Worm (Caenorhabditis elegans) whole organism, young adult: ENCODE results near the gene Y76B12C.3.

Source experiments
- B0019.2 ChIP-seq: fragments of 200-800 bp; sonication (Bioruptor generic); conservative IDR thresholded peaks from 2 replicates; pipeline ENCODE4 v1.3.6; 2022; ENCODE audit warnings: missing genetic modification reagents, missing genetic modification characterization, missing compliant biosample characterization
- B0261.1 ChIP-seq: sonication (generic microtip); optimal IDR thresholded peaks from 2 replicates; lab custom pipeline; 2016; ENCODE audit warnings: mild to moderate bottlenecking, missing genetic modification characterization, moderate library complexity, missing compliant biosample characterization
- B0336.3 ChIP-seq: fragments of 200-800 bp; sonication (Bioruptor generic); IDR thresholded peaks from 2 replicates; pipeline ENCODE4 v1.3.6; 2022; ENCODE audit warnings: missing genetic modification characterization, missing compliant biosample characterization
- C17E4.6 ChIP-seq: fragments of 200-800 bp; sonication (Bioruptor generic); IDR thresholded peaks from 2 replicates; pipeline ENCODE4 v1.3.6; 2022; ENCODE audit warnings: missing genetic modification reagents, missing genetic modification characterization, missing compliant biosample characterization
- F23B12.7 ChIP-seq: sonication (generic microtip); optimal IDR thresholded peaks from 2 replicates; lab custom pipeline; 2017; ENCODE audit warnings: missing genetic modification characterization, mild to moderate bottlenecking, missing compliant biosample characterization, antibody characterized with exemption, moderate library complexity; ENCODE audit not compliant: insufficient read depth
- K11D2.4 ChIP-seq: fragments of 200-800 bp; sonication (Bioruptor generic); IDR thresholded peaks from 2 replicates; pipeline ENCODE4 v1.3.6; 2022; ENCODE audit warnings: missing genetic modification reagents, missing genetic modification characterization, missing compliant biosample characterization
- T26A5.8 ChIP-seq: sonication (generic microtip); optimal IDR thresholded peaks from 2 replicates; lab custom pipeline; 2016; ENCODE audit warnings: missing genetic modification characterization, missing compliant biosample characterization
- Y56A3A.18 ChIP-seq: fragments of 200-800 bp; sonication (Bioruptor generic); IDR thresholded peaks from 2 replicates; pipeline ENCODE4 v1.3.6; 2022; ENCODE audit warnings: missing genetic modification reagents, missing genetic modification characterization, missing compliant biosample characterization
- akir-1 ChIP-seq: fragments of 200-800 bp; sonication (Bioruptor generic); optimal IDR thresholded peaks from 2 replicates; lab custom pipeline; 2018; ENCODE audit warnings: mild to moderate bottlenecking, missing genetic modification characterization, moderate library complexity, missing compliant biosample characterization
- ama-1 ChIP-seq, 3 experiments: fragments of 150-350 bp in 1 of 3; sonication (generic microtip) in 2 of 3; optimal IDR thresholded peaks; 2 replicates each; lab custom pipeline; 2014 to 2018; ENCODE audit warnings: missing biosample characterization in 2 of 3, missing genetic modification characterization in 2 of 3, missing genetic modification reagents in 2 of 3
- athp-1 ChIP-seq: sonication (generic microtip); optimal IDR thresholded peaks from 2 replicates; lab custom pipeline; 2017; ENCODE audit warnings: mild to moderate bottlenecking, missing genetic modification characterization, missing compliant biosample characterization
- attf-3 ChIP-seq: fragments of 200-800 bp; sonication (Bioruptor generic); conservative IDR thresholded peaks from 2 replicates; pipeline ENCODE4 v1.3.6; 2022; ENCODE audit warnings: missing genetic modification reagents, missing genetic modification characterization, missing compliant biosample characterization
- bed-1 ChIP-seq: fragments of 200-800 bp; sonication (Bioruptor generic); IDR thresholded peaks from 2 replicates; pipeline ENCODE4 v1.3.6; 2022; ENCODE audit warnings: missing genetic modification reagents, missing genetic modification characterization, missing compliant biosample characterization
- bed-2 ChIP-seq: fragments of 200-800 bp; sonication (Bioruptor generic); IDR thresholded peaks from 2 replicates; pipeline ENCODE4 v1.3.6; 2022; ENCODE audit warnings: missing genetic modification reagents, missing genetic modification characterization, missing compliant biosample characterization
- ccch-3 ChIP-seq: fragments of 200-800 bp; sonication (Bioruptor generic); optimal IDR thresholded peaks from 2 replicates; lab custom pipeline; 2018; ENCODE audit warnings: mild to moderate bottlenecking, missing genetic modification characterization, missing compliant biosample characterization
- cebp-1 ChIP-seq, 2 experiments: fragments of 200-800 bp in 1 of 2; sonication (Bioruptor generic) in 1 of 2; sonication (generic microtip) in 1 of 2; IDR thresholded peaks in 1 of 2; optimal IDR thresholded peaks in 1 of 2; 2 replicates each; pipeline versions ENCODE4 v1.3.6 to Lab custom; 2017 to 2022; ENCODE audit warnings: missing compliant biosample characterization in 2 of 2, missing genetic modification characterization in 2 of 2, mild to moderate bottlenecking in 1 of 2, missing genetic modification reagents in 1 of 2, moderate library complexity in 1 of 2
- cebp-2 ChIP-seq: fragments of 200-800 bp; sonication (Bioruptor generic); IDR thresholded peaks from 2 replicates; pipeline ENCODE4 v1.3.6; 2022; ENCODE audit warnings: missing genetic modification characterization, missing compliant biosample characterization
- ceh-40 ChIP-seq: fragments of 200-800 bp; sonication (Bioruptor generic); IDR thresholded peaks from 2 replicates; pipeline ENCODE4 v1.3.6; 2022; ENCODE audit warnings: missing genetic modification characterization, missing compliant biosample characterization
- ceh-79 ChIP-seq: sonication (generic microtip); optimal IDR thresholded peaks from 2 replicates; lab custom pipeline; 2017; ENCODE audit warnings: mild to moderate bottlenecking, missing genetic modification characterization, missing compliant biosample characterization
- ceh-91 ChIP-seq: fragments of 200-800 bp; sonication (Bioruptor generic); IDR thresholded peaks from 2 replicates; pipeline ENCODE4 v1.3.6; 2022; ENCODE audit warnings: missing genetic modification reagents, missing genetic modification characterization, missing compliant biosample characterization
- dox-1 ChIP-seq: fragments of 200-800 bp; sonication (Bioruptor generic); IDR thresholded peaks from 2 replicates; pipeline ENCODE4 v1.3.6; 2022; ENCODE audit warnings: missing genetic modification reagents, missing genetic modification characterization, missing compliant biosample characterization
- egl-44 ChIP-seq: fragments of 200-800 bp; sonication (Bioruptor generic); IDR thresholded peaks from 2 replicates; pipeline ENCODE4 v1.3.6; 2022; ENCODE audit warnings: missing genetic modification reagents, missing genetic modification characterization, missing compliant biosample characterization
- fkh-3 ChIP-seq: sonication (generic microtip); optimal IDR thresholded peaks from 2 replicates; lab custom pipeline; 2016; ENCODE audit warnings: mild to moderate bottlenecking, missing genetic modification characterization, missing compliant biosample characterization
- hlh-26 ChIP-seq: fragments of 200-800 bp; sonication (Bioruptor generic); conservative IDR thresholded peaks from 2 replicates; pipeline ENCODE4 v1.3.6; 2022; ENCODE audit warnings: missing genetic modification reagents, missing genetic modification characterization, missing compliant biosample characterization
- hmg-20 ChIP-seq: fragments of 200-800 bp; sonication (Bioruptor generic); IDR thresholded peaks from 2 replicates; pipeline ENCODE4 v1.3.6; 2022; ENCODE audit warnings: missing genetic modification reagents, missing genetic modification characterization, missing compliant biosample characterization
- lag-1 ChIP-seq: fragments of 200-800 bp; sonication (Bioruptor generic); IDR thresholded peaks from 2 replicates; pipeline ENCODE4 v1.3.6; 2022; ENCODE audit warnings: missing genetic modification reagents, missing genetic modification characterization, missing compliant biosample characterization
- let-607 ChIP-seq, 2 experiments: fragments of 200-800 bp in 1 of 2; sonication (Bioruptor generic) in 1 of 2; sonication (generic microtip) in 1 of 2; optimal IDR thresholded peaks; 2 replicates each; lab custom pipeline; 2016 to 2018; ENCODE audit warnings: mild to moderate bottlenecking in 2 of 2, missing compliant biosample characterization in 2 of 2, missing genetic modification characterization in 2 of 2, moderate library complexity in 2 of 2, missing genotype in 1 of 2
- lin-35 ChIP-seq, 3 experiments: fragments of 150-350 bp in 2 of 3; sonication (generic microtip) in 1 of 3; optimal IDR thresholded peaks; 2 replicates each; lab custom pipeline; 2014 to 2018; ENCODE audit warnings: missing biosample characterization in 3 of 3, missing genetic modification characterization in 3 of 3, missing genetic modification reagents in 3 of 3
- madf-10 ChIP-seq: sonication (generic microtip); optimal IDR thresholded peaks from 2 replicates; lab custom pipeline; 2016; ENCODE audit warnings: mild to moderate bottlenecking, missing genetic modification characterization, missing compliant biosample characterization
- madf-6 ChIP-seq: fragments of 200-800 bp; sonication (Bioruptor generic); IDR thresholded peaks from 2 replicates; pipeline ENCODE4 v1.3.6; 2022; ENCODE audit warnings: missing genetic modification reagents, missing genetic modification characterization, missing compliant biosample characterization
- mcd-1 ChIP-seq: fragments of 200-800 bp; sonication (Bioruptor generic); IDR thresholded peaks from 2 replicates; pipeline ENCODE4 v1.3.6; 2022; ENCODE audit warnings: missing genetic modification reagents, missing genetic modification characterization, missing compliant biosample characterization
- nfya-2 ChIP-seq: fragments of 200-800 bp; sonication (Bioruptor generic); IDR thresholded peaks from 2 replicates; pipeline ENCODE4 v1.3.6; 2022; ENCODE audit warnings: missing genetic modification reagents, missing genetic modification characterization, missing compliant biosample characterization
- nhr-120 ChIP-seq: fragments of 200-800 bp; sonication (Bioruptor generic); IDR thresholded peaks from 2 replicates; pipeline ENCODE4 v1.3.6; 2022; ENCODE audit warnings: missing genetic modification characterization, missing compliant biosample characterization
- nhr-27 ChIP-seq: fragments of 200-800 bp; sonication (Bioruptor generic); optimal IDR thresholded peaks from 2 replicates; lab custom pipeline; 2018; ENCODE audit warnings: mild to moderate bottlenecking, missing genetic modification characterization, moderate library complexity, missing compliant biosample characterization
- nhr-80 ChIP-seq: sonication (generic microtip); optimal IDR thresholded peaks from 2 replicates; lab custom pipeline; 2016; ENCODE audit warnings: missing genetic modification characterization, missing compliant biosample characterization
- pbrm-1 ChIP-seq: fragments of 200-800 bp; sonication (Bioruptor generic); IDR thresholded peaks from 2 replicates; pipeline ENCODE4 v1.3.6; 2022; ENCODE audit warnings: missing genetic modification reagents, missing genetic modification characterization, missing compliant biosample characterization
- pha-4 ChIP-seq: fragments of 150-350 bp; sonication (generic microtip); optimal IDR thresholded peaks from 2 replicates; lab custom pipeline; 2014; ENCODE audit warnings: missing biosample characterization, missing genetic modification reagents, missing genetic modification characterization
- rec-8 ChIP-seq, 2 experiments: sonication (generic microtip); optimal IDR thresholded peaks; 2 replicates each; lab custom pipeline; 2016; ENCODE audit warnings: mild to moderate bottlenecking in 2 of 2, missing genetic modification characterization in 2 of 2, missing genetic modification reagents in 2 of 2, missing genotype in 2 of 2, missing biosample characterization in 1 of 2, missing compliant biosample characterization in 1 of 2, moderate library complexity in 1 of 2
- sdz-38 ChIP-seq: sonication (generic microtip); optimal IDR thresholded peaks from 2 replicates; lab custom pipeline; 2016; ENCODE audit warnings: missing genotype, missing genetic modification characterization, missing compliant biosample characterization
- sea-2 ChIP-seq: fragments of 200-800 bp; sonication (Bioruptor generic); IDR thresholded peaks from 2 replicates; pipeline ENCODE4 v1.3.6; 2022; ENCODE audit warnings: missing genetic modification characterization, missing compliant biosample characterization
- snpc-3.4 ChIP-seq: sonication (generic microtip); optimal IDR thresholded peaks from 2 replicates; lab custom pipeline; 2017; ENCODE audit warnings: missing genetic modification characterization, mild to moderate bottlenecking, missing compliant biosample characterization, antibody characterized with exemption, moderate library complexity, missing genotype, missing genetic modification reagents
- tbp1 ChIP-seq: fragments of 200-800 bp; sonication (Bioruptor generic); optimal IDR thresholded peaks from 2 replicates; lab custom pipeline; 2018; ENCODE audit warnings: mild to moderate bottlenecking, missing genetic modification characterization, missing compliant biosample characterization
- zim-3 ChIP-seq: sonication (generic microtip); optimal IDR thresholded peaks from 2 replicates; lab custom pipeline; 2017; ENCODE audit warnings: mild to moderate bottlenecking, missing genetic modification characterization, moderate library complexity, missing compliant biosample characterization
- ztf-26 ChIP-seq: sonication (generic microtip); optimal IDR thresholded peaks from 2 replicates; lab custom pipeline; 2017; ENCODE audit warnings: missing genetic modification characterization, missing compliant biosample characterization
- ztf-28 ChIP-seq: fragments of 200-800 bp; sonication (Bioruptor generic); IDR thresholded peaks from 2 replicates; pipeline ENCODE4 v1.3.6; 2022; ENCODE audit warnings: missing genetic modification reagents, missing genetic modification characterization, missing compliant biosample characterization

The Y76B12C.3 gene

ce11 chrIV:1973372-1973771, at the start of gene Y76B12C.3:
TSS of gene Y76B12C.3 (plus strand) at chrIV:1973705.
- TF ChIP-seq let-607 (tag; optimal IDR thresholded peaks at IDR 0.05; lab: Kevin White, UChicago), result no peak
- TF ChIP-seq egl-44 (GFP tag; lab: Robert Waterston, UW), result no peak
- no peak for TF ChIP-seq ama-1 (optimal IDR thresholded peaks at IDR 0.05; lab: Kevin White, UChicago)
- TF ChIP-seq ama-1 (GFP tag; optimal IDR thresholded peaks at IDR 0.05; lab: Kevin White, UChicago), result no peak
- TF ChIP-seq ccch-3, result no peak
- TF ChIP-seq sdz-38 (tag; lab: Kevin White, UChicago), result no peak
- no peak for TF ChIP-seq hlh-26
- TF ChIP-seq Y56A3A.18, result no peak
- no peak for TF ChIP-seq zim-3 (tag; lab: Kevin White, UChicago)
- no peak for TF ChIP-seq attf-3
- no peak for TF ChIP-seq fkh-3 (tag; lab: Kevin White, UChicago)
- no peak for TF ChIP-seq snpc-3.4
- no peak for TF ChIP-seq nhr-80 (tag; lab: Kevin White, UChicago)
- TF ChIP-seq lin-35 (GFP tag; optimal IDR thresholded peaks at IDR 0.05; lab: Kevin White, UChicago), result no peak
- no peak for TF ChIP-seq tbp1
- no peak for TF ChIP-seq mcd-1 (GFP tag; lab: Robert Waterston, UW)
- TF ChIP-seq nhr-27 (tag; lab: Kevin White, UChicago), result no peak
- TF ChIP-seq rec-8 (tag; optimal IDR thresholded peaks at IDR 0.05; lab: Kevin White, UChicago), result no peak
- TF ChIP-seq B0261.1 (tag; lab: Kevin White, UChicago), result no peak
- TF ChIP-seq B0019.2 (GFP tag; lab: Robert Waterston, UW), result no peak
- TF ChIP-seq ceh-79 (tag; lab: Kevin White, UChicago), result no peak

ce11 chrIV:1923722-1924121, 49.8 kb upstream of the Y76B12C.3 start, which contains the start of gene denn-4:
TSS of gene denn-4 (plus strand) at chrIV:1924001.
- TF ChIP-seq F23B12.7 (tag; lab: Kevin White, UChicago) (peak; percentile 1), athp-1 (tag; lab: Kevin White, UChicago) (no peak), ceh-91 (GFP tag; lab: Robert Waterston, UW) (no peak), madf-10 (no peak), ztf-26 (tag; lab: Kevin White, UChicago) (no peak), nhr-120 (GFP tag; lab: Robert Waterston, UW) (no peak), cebp-1 (GFP tag; IDR thresholded peaks at IDR 0.05; lab: Robert Waterston, UW) (no peak), cebp-1 (tag; optimal IDR thresholded peaks at IDR 0.05; lab: Kevin White, UChicago) (peak; percentile 21), sea-2 (GFP tag; lab: Robert Waterston, UW) (no peak), mcd-1 (GFP tag; lab: Robert Waterston, UW) (peak; percentile 89), cebp-2 (GFP tag; lab: Robert Waterston, UW) (no peak), K11D2.4 (GFP tag; lab: Robert Waterston, UW) (no peak), bed-2 (GFP tag; lab: Robert Waterston, UW) (no peak), rec-8 (tag; optimal IDR thresholded peaks at IDR 0.05; lab: Kevin White, UChicago) (no peak), hlh-26 (no peak), dox-1 (GFP tag; lab: Robert Waterston, UW) (no peak), nfya-2 (GFP tag; lab: Robert Waterston, UW) (no peak)

ce11 chrIV:1924178-1924577, 49.3 kb upstream of the Y76B12C.3 start:
- no peak for TF ChIP-seq lag-1 (GFP tag; lab: Robert Waterston, UW)
- no peak for TF ChIP-seq ceh-40
- no peak for TF ChIP-seq pha-4 (tag; lab: Kevin White, UChicago)
- no peak for TF ChIP-seq T26A5.8 (tag; lab: Kevin White, UChicago)
- no peak for TF ChIP-seq B0336.3 (GFP tag; lab: Robert Waterston, UW)
- TF ChIP-seq ztf-28 (GFP tag; lab: Robert Waterston, UW), result no peak
- no peak for TF ChIP-seq bed-1 (GFP tag; lab: Robert Waterston, UW)
- no peak for TF ChIP-seq nhr-27 (tag; lab: Kevin White, UChicago)
- no peak for TF ChIP-seq madf-6 (GFP tag; lab: Robert Waterston, UW)
- TF ChIP-seq hmg-20 (GFP tag; lab: Robert Waterston, UW), result no peak
- TF ChIP-seq akir-1 (GFP tag; lab: Kevin White, UChicago), result no peak
- TF ChIP-seq cebp-2 (GFP tag; lab: Robert Waterston, UW), result no peak
- no peak for TF ChIP-seq K11D2.4 (GFP tag; lab: Robert Waterston, UW)
- TF ChIP-seq pbrm-1 (GFP tag; lab: Robert Waterston, UW), result no peak
- no peak for TF ChIP-seq C17E4.6 (GFP tag; lab: Robert Waterston, UW)
